Worm (Caenorhabditis elegans) whole organism, L4 larva: ENCODE results near the gene ceh-19.

Experiments
- arid-1 ChIP-seq: fragments of 200-800 bp; sonication (Bioruptor generic); conservative IDR thresholded peaks from 2 replicates; pipeline ENCODE4 v1.3.6; 2022; ENCODE audit warnings: missing genetic modification reagents, missing genetic modification characterization, missing compliant biosample characterization
- lsy-2 ChIP-seq, 2 experiments: fragments of 150-350 bp in 1 of 2; sonication (generic microtip) in 1 of 2; optimal IDR thresholded peaks; 2 replicates each; lab custom pipeline; 2014 to 2017; ENCODE audit warnings: missing biosample characterization in 2 of 2, missing genetic modification characterization in 2 of 2
- snpc-4 ChIP-seq: fragments of 150-350 bp; optimal IDR thresholded peaks from 2 replicates; lab custom pipeline; 2014; ENCODE audit warnings: missing biosample characterization, missing genetic modification characterization
- spr-1 ChIP-seq: sonication (generic microtip); optimal IDR thresholded peaks from 2 replicates; lab custom pipeline; 2016; ENCODE audit warnings: mild to moderate bottlenecking, missing genetic modification characterization, missing compliant biosample characterization

- TF ChIP-seq snpc-4 (tag; lab: Kevin White, UChicago) (no peak), lsy-2 (tag; optimal IDR thresholded peaks at IDR 0.05; lab: Kevin White, UChicago) (no peak), arid-1 (GFP tag; lab: Robert Waterston, UW) (no peak), spr-1 (no peak)
Observed at ce11 chrIV:7938834-7939233, 16.9 kb downstream of the ceh-19 start, which contains the start of gene F20D12.7.
